Worm (Caenorhabditis elegans) whole organism, L4 larva: Measurements from ENCODE around the gene brf-1.

Source experiments
- T20F7.1 ChIP-seq: fragments of 200-800 bp; sonication (Bioruptor generic); optimal IDR thresholded peaks from 2 replicates; lab custom pipeline; 2018; ENCODE audit warnings: mild to moderate bottlenecking, missing genetic modification characterization, missing compliant biosample characterization
- Y5F2A.4 ChIP-seq: fragments of 200-800 bp; sonication (Bioruptor generic); optimal IDR thresholded peaks from 2 replicates; lab custom pipeline; 2018; ENCODE audit warnings: mild to moderate bottlenecking, missing genetic modification characterization, missing compliant biosample characterization
- aha-1 ChIP-seq: fragments of 150-350 bp; peaks from one replicate; lab custom pipeline; 2014; ENCODE audit warnings: missing biosample characterization, missing genetic modification characterization
- aly-2 ChIP-seq: sonication (generic microtip); optimal IDR thresholded peaks from 2 replicates; lab custom pipeline; 2018; ENCODE audit warnings: missing biosample characterization, missing genetic modification characterization
- arid-1 ChIP-seq: fragments of 200-800 bp; sonication (Bioruptor generic); conservative IDR thresholded peaks from 2 replicates; pipeline ENCODE4 v1.3.6; 2022; ENCODE audit warnings: missing genetic modification reagents, missing genetic modification characterization, missing compliant biosample characterization
- ceh-20 ChIP-seq: fragments of 200-800 bp; sonication (Bioruptor generic); IDR thresholded peaks from 2 replicates; pipeline ENCODE4 v1.3.6; 2022; ENCODE audit warnings: missing genetic modification reagents, missing genetic modification characterization, missing compliant biosample characterization
- ceh-28 ChIP-seq: fragments of 150-350 bp; optimal IDR thresholded peaks from 2 replicates; lab custom pipeline; 2014; ENCODE audit warnings: missing biosample characterization, missing genetic modification reagents, missing genetic modification characterization
- ceh-62 ChIP-seq: sonication (generic microtip); optimal IDR thresholded peaks from 2 replicates; lab custom pipeline; 2017; ENCODE audit warnings: missing biosample characterization, missing genetic modification characterization
- ces-1 ChIP-seq: fragments of 150-350 bp; sonication (generic microtip); optimal IDR thresholded peaks from 4 replicates; lab custom pipeline; 2014; ENCODE audit warnings: missing biosample characterization, missing genetic modification reagents, missing genetic modification characterization
- ctbp-1 ChIP-seq: fragments of 200-800 bp; sonication (Bioruptor generic); IDR thresholded peaks from 2 replicates; pipeline ENCODE4 v1.3.6; 2022; ENCODE audit warnings: missing genetic modification reagents, missing genetic modification characterization, missing compliant biosample characterization
- daf-16 ChIP-seq, 3 experiments: sonication (generic microtip); optimal IDR thresholded peaks; 2 replicates each; lab custom pipeline; 2016 to 2017; ENCODE audit warnings: missing genetic modification characterization in 3 of 3, missing genetic modification reagents in 3 of 3, mild to moderate bottlenecking in 2 of 3, missing compliant biosample characterization in 2 of 3, missing biosample characterization in 1 of 3, moderate library complexity in 1 of 3
- daf-19 ChIP-seq: fragments of 200-800 bp; sonication (Bioruptor generic); conservative IDR thresholded peaks from 2 replicates; pipeline ENCODE4 v1.3.6; 2022; ENCODE audit warnings: missing genetic modification characterization, missing compliant biosample characterization
- dmd-6 ChIP-seq: fragments of 200-800 bp; sonication (Bioruptor generic); IDR thresholded peaks from 2 replicates; pipeline ENCODE4 v1.3.6; 2022; ENCODE audit warnings: missing genetic modification reagents, missing genetic modification characterization, missing compliant biosample characterization
- dve-1 ChIP-seq: sonication (generic microtip); optimal IDR thresholded peaks from 2 replicates; lab custom pipeline; 2017; ENCODE audit warnings: antibody characterized with exemption, mild to moderate bottlenecking, missing genetic modification characterization, missing compliant biosample characterization; ENCODE audit not compliant: insufficient read depth
- fkh-10 ChIP-seq: fragments of 150-350 bp; optimal IDR thresholded peaks from 2 replicates; lab custom pipeline; 2014; ENCODE audit warnings: missing biosample characterization, missing genetic modification reagents, missing genetic modification characterization
- hlh-11 ChIP-seq: fragments of 200-800 bp; sonication (Bioruptor generic); optimal IDR thresholded peaks from 2 replicates; lab custom pipeline; 2018; ENCODE audit warnings: mild to moderate bottlenecking, missing genetic modification characterization, missing compliant biosample characterization
- lin-1 ChIP-seq: fragments of 200-800 bp; sonication (Bioruptor generic); IDR thresholded peaks from 2 replicates; pipeline ENCODE4 v1.3.6; 2022; ENCODE audit warnings: missing genetic modification reagents, missing genetic modification characterization, missing compliant biosample characterization
- mdt-29 ChIP-seq: fragments of 200-800 bp; sonication (Bioruptor generic); IDR thresholded peaks from 2 replicates; pipeline ENCODE4 v1.3.6; 2022; ENCODE audit warnings: missing genetic modification reagents, missing genetic modification characterization, missing compliant biosample characterization
- nhr-102 ChIP-seq: sonication (generic microtip); optimal IDR thresholded peaks from 2 replicates; lab custom pipeline; 2016; ENCODE audit warnings: mild to moderate bottlenecking, missing genetic modification characterization, moderate library complexity, missing compliant biosample characterization
- nhr-28 ChIP-seq: fragments of 150-350 bp; optimal IDR thresholded peaks from 2 replicates; lab custom pipeline; 2014; ENCODE audit warnings: missing biosample characterization, missing genetic modification characterization
- nhr-41 ChIP-seq: fragments of 200-800 bp; sonication (Bioruptor generic); IDR thresholded peaks from 2 replicates; pipeline ENCODE4 v1.3.6; 2022; ENCODE audit warnings: missing genetic modification reagents, missing genetic modification characterization, missing compliant biosample characterization
- nhr-48 ChIP-seq: sonication (generic microtip); optimal IDR thresholded peaks from 2 replicates; lab custom pipeline; 2016; ENCODE audit warnings: mild to moderate bottlenecking, missing genetic modification characterization, missing compliant biosample characterization
- php-3 ChIP-seq: fragments of 200-800 bp; sonication (Bioruptor generic); IDR thresholded peaks from 2 replicates; pipeline ENCODE4 v1.3.6; 2022; ENCODE audit warnings: missing genetic modification reagents, missing genetic modification characterization, missing compliant biosample characterization
- pqm-1 ChIP-seq: sonication (generic microtip); optimal IDR thresholded peaks from 2 replicates; lab custom pipeline; 2017; ENCODE audit warnings: missing biosample characterization, missing genetic modification characterization
- saeg-2 ChIP-seq: fragments of 200-800 bp; sonication (Bioruptor generic); IDR thresholded peaks from 2 replicates; pipeline ENCODE4 v1.3.6; 2022; ENCODE audit warnings: missing genetic modification reagents, missing genetic modification characterization, missing compliant biosample characterization
- snpc-4 ChIP-seq: fragments of 150-350 bp; optimal IDR thresholded peaks from 2 replicates; lab custom pipeline; 2014; ENCODE audit warnings: missing biosample characterization, missing genetic modification characterization
- spr-3 ChIP-seq: fragments of 200-800 bp; sonication (Bioruptor generic); optimal IDR thresholded peaks from 2 replicates; lab custom pipeline; 2018; ENCODE audit warnings: mild to moderate bottlenecking, missing genetic modification characterization, missing compliant biosample characterization
- tag-97 ChIP-seq: fragments of 200-800 bp; sonication (Bioruptor generic); IDR thresholded peaks from 2 replicates; pipeline ENCODE4 v1.3.6; 2022; ENCODE audit warnings: missing genetic modification characterization, missing compliant biosample characterization
- tra-1 ChIP-seq: fragments of 200-800 bp; sonication (Bioruptor generic); IDR thresholded peaks from 2 replicates; pipeline ENCODE4 v1.3.6; 2022; ENCODE audit warnings: missing genetic modification reagents, missing genetic modification characterization, missing compliant biosample characterization
- unc-130 ChIP-seq: sonication (generic microtip); optimal IDR thresholded peaks from 2 replicates; lab custom pipeline; 2016; ENCODE audit warnings: missing genetic modification reagents, missing genetic modification characterization, missing compliant biosample characterization
- unc-62 ChIP-seq, 3 experiments: fragments of 150-350 bp in 1 of 3; sonication (generic microtip); optimal IDR thresholded peaks in 2 of 3; peaks in 1 of 3; 1 replicate in 1 of 3; 2 replicates in 2 of 3; lab custom pipeline; 2014 to 2017; ENCODE audit warnings: missing biosample characterization in 3 of 3, missing genetic modification characterization in 3 of 3, missing genetic modification reagents in 3 of 3, missing genotype in 1 of 3
- vab-7 ChIP-seq: fragments of 200-800 bp; sonication (Bioruptor generic); IDR thresholded peaks from 2 replicates; pipeline ENCODE4 v1.3.6; 2022; ENCODE audit warnings: missing genetic modification reagents, missing genetic modification characterization, missing compliant biosample characterization
- zip-2 ChIP-seq: fragments of 150-350 bp; optimal IDR thresholded peaks from 2 replicates; lab custom pipeline; 2014; ENCODE audit warnings: missing biosample characterization, missing genetic modification characterization
- ztf-7 ChIP-seq: fragments of 150-350 bp; optimal IDR thresholded peaks from 2 replicates; lab custom pipeline; 2014; ENCODE audit warnings: missing biosample characterization, missing genetic modification characterization

brf-1 gene

ce11 chrII:7289923-7290476 lies 15.7 kb upstream of the brf-1 start, which contains the start of gene C30G12.2:
Gene C30G12.2, plus strand, starts transcription at chrII:7290426.
- TF ChIP-seq dmd-6 (peak; percentile 100), aha-1 (peak; percentile 36), php-3 (GFP tag; lab: Robert Waterston, UW) (peak; percentile 94), spr-3 (GFP tag; lab: Kevin White, UChicago) (no peak), dve-1 (tag; lab: Kevin White, UChicago) (peak; percentile 90), ceh-28 (tag; lab: Kevin White, UChicago) (no peak), hlh-11 (peak; percentile 69), daf-16 (GFP tag; optimal IDR thresholded peaks at IDR 0.05; lab: Kevin White, UChicago) (peak in 1 of 2 experiments; percentile 92), daf-16 (tag; optimal IDR thresholded peaks at IDR 0.05; lab: Kevin White, UChicago) (peak; percentile 90), ceh-20 (GFP tag; lab: Robert Waterston, UW) (peak; percentile 88), snpc-4 (tag; lab: Kevin White, UChicago) (no peak), nhr-48 (tag; lab: Kevin White, UChicago) (peak; percentile 95), nhr-102 (tag; lab: Kevin White, UChicago) (peak; percentile 86), lin-1 (GFP tag; lab: Robert Waterston, UW) (peak; percentile 69), fkh-10 (GFP tag; lab: Kevin White, UChicago) (no peak), nhr-28 (tag; lab: Kevin White, UChicago) (peak; percentile 58), unc-62 (GFP tag; optimal IDR thresholded peaks at IDR 0.05 in 1 of 2; lab: Kevin White, UChicago) (peak in 1 of 2 experiments; percentile 75), unc-62 (tag; optimal IDR thresholded peaks at IDR 0.05; lab: Kevin White, UChicago) (no peak), vab-7 (GFP tag; lab: Robert Waterston, UW) (no peak), zip-2 (tag; lab: Kevin White, UChicago) (no peak), pqm-1 (peak; percentile 65), mdt-29 (GFP tag; lab: Robert Waterston, UW) (0 out of 2 replicates have a peak, but pooled peaks have one; percentile 13), tra-1 (peak; percentile 89), T20F7.1 (GFP tag; lab: Kevin White, UChicago) (peak; percentile 55)

DNA sequence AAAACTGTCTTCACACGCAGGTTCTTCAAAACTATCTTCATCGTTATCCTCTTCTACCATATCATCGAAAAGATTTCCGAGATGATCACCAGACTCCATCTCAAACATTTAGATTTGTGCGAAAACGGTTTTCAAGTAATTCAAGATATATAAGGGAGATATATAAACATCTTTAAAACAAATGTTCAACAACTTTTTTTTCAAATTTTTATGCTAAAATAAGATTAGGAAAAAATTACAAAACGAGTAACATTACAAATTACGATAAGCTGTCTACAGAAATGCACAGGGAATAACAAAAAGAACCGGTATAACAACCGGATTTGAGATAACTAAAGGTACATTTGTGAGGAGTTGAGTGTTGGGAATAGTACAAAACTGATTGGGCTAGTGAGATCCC lies 9.7 kb upstream of the brf-1 start, which contains the start of gene C30G12.6:
TSS of gene C30G12.6 (minus strand) at position 101 of the 400 bp plus-strand sequence.
- TF ChIP-seq saeg-2 (GFP tag; lab: Robert Waterston, UW): no peak
- TF ChIP-seq ctbp-1 (GFP tag; lab: Robert Waterston, UW): no peak
- no peak for TF ChIP-seq ztf-7
- no peak for TF ChIP-seq arid-1 (GFP tag; lab: Robert Waterston, UW)
- TF ChIP-seq ceh-20 (GFP tag; lab: Robert Waterston, UW): no peak

DNA sequence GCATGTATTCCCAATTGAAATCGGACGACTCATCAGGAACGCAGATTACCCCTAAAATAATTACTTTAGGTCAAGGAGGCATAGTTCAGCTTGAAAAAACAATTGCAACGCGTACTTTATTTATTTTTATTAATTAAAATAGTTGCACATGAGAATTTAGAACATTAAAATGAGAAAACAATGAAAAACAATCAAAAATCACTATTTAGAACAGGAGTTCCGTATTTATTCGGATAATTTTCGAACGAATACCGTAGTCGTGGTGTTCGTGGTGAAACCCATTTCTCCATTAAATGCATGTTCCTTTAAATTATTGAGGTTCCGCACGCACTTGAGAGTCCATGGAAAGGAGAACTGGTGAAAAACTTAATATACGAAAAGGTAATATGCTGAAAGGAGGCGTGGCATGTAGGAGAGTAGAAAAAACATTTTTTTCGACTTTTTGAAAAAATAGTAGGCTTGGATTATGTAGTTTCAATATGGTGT lies 7.4 kb upstream of the brf-1 start, which contains the start of gene puf-8:
TSS of gene puf-8 (minus strand) at position 51 of the 486 bp plus-strand sequence.
- TF ChIP-seq tag-97 (no peak), ceh-20 (GFP tag; lab: Robert Waterston, UW) (no peak), nhr-41 (GFP tag; lab: Robert Waterston, UW) (no peak), ceh-28 (tag; lab: Kevin White, UChicago) (no peak), aly-2 (tag; lab: Kevin White, UChicago) (no peak), nhr-28 (tag; lab: Kevin White, UChicago) (no peak), ztf-7 (no peak), ces-1 (GFP tag; lab: Kevin White, UChicago) (no peak), daf-19 (GFP tag; lab: Robert Waterston, UW) (no peak), fkh-10 (GFP tag; lab: Kevin White, UChicago) (no peak), lin-1 (GFP tag; lab: Robert Waterston, UW) (no peak), Y5F2A.4 (no peak), ceh-62 (tag; lab: Kevin White, UChicago) (no peak), unc-130 (no peak)
- TF ChIP-seq, all 104 proteins: peak for 0
